Worm (Caenorhabditis elegans): ENCODE data around the gene C39H7.4.

The C39H7.4 gene

DNA sequence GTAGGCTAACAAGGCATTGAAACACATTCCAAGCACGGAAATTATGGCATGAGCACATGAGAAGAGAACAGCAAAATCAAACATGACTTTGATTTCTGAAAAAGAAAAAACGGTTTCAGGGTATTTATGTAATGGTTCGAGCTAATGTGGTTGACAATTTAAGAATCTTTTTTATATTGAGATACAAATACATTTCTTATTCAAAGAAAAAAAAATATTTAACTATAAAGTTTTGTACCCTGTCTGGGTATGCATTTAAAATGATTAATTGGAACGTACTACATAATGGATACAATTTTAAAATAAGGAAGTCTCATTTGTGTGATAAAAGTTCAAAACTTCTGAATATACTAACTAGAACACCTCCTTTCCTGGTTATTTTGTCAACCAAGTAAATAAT, 15.7 kb upstream of the C39H7.4 start, which contains the start of gene srd-12:
TSS of gene srd-12 (minus strand) at position 101 of the 400 bp plus-strand sequence.
- TF ChIP-seq ztf-23 (GFP tag; IDR thresholded peaks at IDR 0.05) (no peak), flt-1 (GFP tag; IDR thresholded peaks at IDR 0.05) (no peak), tab-1 (GFP tag; IDR thresholded peaks at IDR 0.05) (no peak), T22C8.4 (GFP tag; IDR thresholded peaks at IDR 0.05) (no peak)

DNA sequence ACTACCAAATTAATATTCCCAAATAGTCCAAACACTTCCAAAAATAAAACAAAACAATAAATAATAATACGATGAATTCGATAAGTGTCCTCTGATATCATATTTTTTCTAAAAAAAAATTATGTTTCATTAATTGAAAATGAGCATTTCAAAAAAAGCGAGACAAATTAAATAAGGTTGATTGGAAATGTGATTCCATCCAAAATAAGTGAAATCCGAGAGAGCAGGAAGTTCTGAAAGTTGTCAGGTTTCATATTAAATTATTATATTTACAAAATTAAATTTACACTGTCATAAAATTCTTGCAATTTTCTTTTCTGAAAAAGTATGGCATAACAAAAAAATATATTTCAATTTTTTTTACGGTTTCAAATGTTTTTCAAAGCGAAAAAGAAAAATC, 12.6 kb upstream of the C39H7.4 start, which contains the start of gene srsx-14:
TSS of gene srsx-14 (minus strand) at position 101 of the 400 bp plus-strand sequence.
- TF ChIP-seq T22C8.4 (GFP tag; IDR thresholded peaks at IDR 0.05): no peak
- TF ChIP-seq ztf-29 (GFP tag; IDR thresholded peaks at IDR 0.05): no peak
- no peak for TF ChIP-seq med-1 (GFP tag; optimal IDR thresholded peaks at IDR 0.05; ENCODE audit: insufficient read depth)
- no peak for TF ChIP-seq flt-1 (GFP tag; IDR thresholded peaks at IDR 0.05)
- no peak for TF ChIP-seq ref-1 (GFP tag; conservative IDR thresholded peaks at IDR 0.05)
- TF ChIP-seq ztf-23 (GFP tag; IDR thresholded peaks at IDR 0.05): no peak
- no peak for TF ChIP-seq cog-1 (tag; optimal IDR thresholded peaks at IDR 0.05)
- TF ChIP-seq klf-2 (GFP tag; conservative IDR thresholded peaks at IDR 0.05): no peak
- no peak for TF ChIP-seq tab-1 (GFP tag; IDR thresholded peaks at IDR 0.05)

DNA sequence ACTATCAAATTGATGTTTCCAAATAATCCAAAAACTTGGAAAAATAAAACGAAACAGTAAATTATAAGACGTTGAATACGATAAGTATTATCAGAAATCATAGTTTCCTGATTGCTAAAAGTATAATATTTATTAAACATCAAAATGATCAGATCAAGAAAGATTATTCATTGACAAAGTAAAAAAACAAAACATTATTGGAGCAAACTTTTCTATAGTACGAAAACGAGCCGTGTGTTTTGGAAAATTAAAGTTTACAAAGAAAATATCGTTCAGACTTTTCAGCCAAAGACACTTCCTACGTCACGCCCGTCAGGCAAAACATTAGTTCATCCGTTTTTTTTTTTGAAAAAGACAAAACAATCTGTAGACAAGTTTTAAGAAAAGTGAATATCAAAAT, 9.3 kb upstream of the C39H7.4 start, which contains the start of gene srsx-15:
TSS of gene srsx-15 (minus strand) at position 101 of the 400 bp plus-strand sequence.
- no peak for TF ChIP-seq ref-1 (GFP tag; conservative IDR thresholded peaks at IDR 0.05)
- TF ChIP-seq med-1 (GFP tag; optimal IDR thresholded peaks at IDR 0.05; ENCODE audit: insufficient read depth): no peak
- TF ChIP-seq flt-1 (GFP tag; IDR thresholded peaks at IDR 0.05): no peak
- TF ChIP-seq tab-1 (GFP tag; IDR thresholded peaks at IDR 0.05): no peak
- TF ChIP-seq T22C8.4 (GFP tag; IDR thresholded peaks at IDR 0.05): no peak
- no peak for TF ChIP-seq ztf-23 (GFP tag; IDR thresholded peaks at IDR 0.05)
- no peak for TF ChIP-seq ztf-29 (GFP tag; IDR thresholded peaks at IDR 0.05)
- no peak for TF ChIP-seq klf-2 (GFP tag; conservative IDR thresholded peaks at IDR 0.05)
- TF ChIP-seq cog-1 (tag; optimal IDR thresholded peaks at IDR 0.05): no peak

DNA sequence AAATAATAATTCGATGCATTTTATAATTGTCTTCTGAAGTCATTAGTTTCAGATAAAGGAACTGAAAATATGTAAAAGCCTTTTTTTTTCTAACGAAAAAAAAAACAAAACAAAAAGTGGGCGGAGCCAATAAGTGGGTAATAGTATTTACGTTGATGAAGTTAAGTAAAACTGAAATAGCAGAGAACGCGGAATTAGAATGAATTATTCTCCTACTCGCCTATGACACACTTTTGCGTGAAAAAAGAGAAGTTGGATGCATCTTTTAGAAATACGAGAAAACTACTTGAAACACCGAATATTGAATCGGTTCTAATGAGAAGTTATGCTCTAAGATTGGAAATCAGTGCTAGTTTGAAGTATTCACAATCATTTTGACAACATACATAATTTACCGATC, 5.2 kb upstream of the C39H7.4 start, which contains the start of gene srsx-16:
TSS of gene srsx-16 (minus strand) at position 101 of the 400 bp plus-strand sequence.
- TF ChIP-seq ztf-29 (GFP tag; IDR thresholded peaks at IDR 0.05): no peak
- TF ChIP-seq T22C8.4 (GFP tag; IDR thresholded peaks at IDR 0.05): no peak
- no peak for TF ChIP-seq flt-1 (GFP tag; IDR thresholded peaks at IDR 0.05)
- TF ChIP-seq med-1 (GFP tag; optimal IDR thresholded peaks at IDR 0.05; ENCODE audit: insufficient read depth): no peak
- no peak for TF ChIP-seq cog-1 (tag; optimal IDR thresholded peaks at IDR 0.05)
- no peak for TF ChIP-seq klf-2 (GFP tag; conservative IDR thresholded peaks at IDR 0.05)
- no peak for TF ChIP-seq tab-1 (GFP tag; IDR thresholded peaks at IDR 0.05)
- TF ChIP-seq ztf-23 (GFP tag; IDR thresholded peaks at IDR 0.05): no peak
- TF ChIP-seq ref-1 (GFP tag; conservative IDR thresholded peaks at IDR 0.05): no peak

DNA sequence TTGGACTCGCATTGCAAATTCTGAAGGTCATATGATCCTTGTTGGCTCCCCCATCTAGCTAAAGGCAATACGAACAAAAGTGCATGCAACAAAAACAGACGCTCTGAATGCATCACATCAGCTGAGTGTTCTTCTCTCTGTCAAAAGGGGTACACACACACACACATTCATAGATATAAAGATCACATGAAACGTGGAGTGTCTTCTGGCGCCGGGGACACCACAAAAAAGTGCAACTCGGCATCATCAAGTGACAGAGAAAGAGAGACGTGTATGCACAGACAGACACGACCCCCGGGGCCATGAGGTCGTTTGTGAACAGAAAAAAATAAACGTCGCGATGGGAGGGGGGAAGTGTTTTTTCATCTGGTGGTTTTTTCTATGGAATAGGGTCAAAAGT, 7.1 kb downstream of the C39H7.4 start:
- TF ChIP-seq ztf-29 (GFP tag; IDR thresholded peaks at IDR 0.05) (no peak), ztf-23 (GFP tag; IDR thresholded peaks at IDR 0.05) (no peak), med-1 (GFP tag; optimal IDR thresholded peaks at IDR 0.05; ENCODE audit: insufficient read depth) (no peak), tab-1 (GFP tag; IDR thresholded peaks at IDR 0.05) (no peak), ref-1 (GFP tag; conservative IDR thresholded peaks at IDR 0.05) (no peak)

DNA sequence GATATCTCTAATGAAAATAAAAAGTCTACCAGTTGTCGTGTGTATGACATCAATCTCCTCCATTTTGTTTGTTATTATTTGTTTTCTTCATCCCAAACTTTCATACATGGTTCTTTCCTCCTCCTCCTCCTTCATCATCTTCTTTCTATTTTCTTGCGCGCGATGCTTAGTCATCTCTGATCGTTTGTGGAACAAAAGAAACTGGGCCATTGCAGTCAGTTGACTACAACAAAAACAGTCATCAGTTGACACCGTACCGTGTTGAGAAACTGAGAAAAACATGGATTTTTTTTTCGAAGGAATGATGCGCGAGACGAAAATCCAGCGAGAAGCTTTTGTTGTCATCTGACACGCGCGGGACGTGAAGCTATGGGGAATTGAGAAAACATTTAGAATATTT, 9.2 kb downstream of the C39H7.4 start:
- TF ChIP-seq med-1 (GFP tag; optimal IDR thresholded peaks at IDR 0.05; ENCODE audit: insufficient read depth) (no peak), T22C8.4 (GFP tag; IDR thresholded peaks at IDR 0.05) (no peak), klf-2 (GFP tag; conservative IDR thresholded peaks at IDR 0.05) (no peak), ref-1 (GFP tag; conservative IDR thresholded peaks at IDR 0.05) (no peak), ztf-23 (GFP tag; IDR thresholded peaks at IDR 0.05) (no peak), flt-1 (GFP tag; IDR thresholded peaks at IDR 0.05) (no peak), ztf-29 (GFP tag; IDR thresholded peaks at IDR 0.05) (no peak), tab-1 (GFP tag; IDR thresholded peaks at IDR 0.05) (no peak), cog-1 (tag; optimal IDR thresholded peaks at IDR 0.05) (no peak)

DNA sequence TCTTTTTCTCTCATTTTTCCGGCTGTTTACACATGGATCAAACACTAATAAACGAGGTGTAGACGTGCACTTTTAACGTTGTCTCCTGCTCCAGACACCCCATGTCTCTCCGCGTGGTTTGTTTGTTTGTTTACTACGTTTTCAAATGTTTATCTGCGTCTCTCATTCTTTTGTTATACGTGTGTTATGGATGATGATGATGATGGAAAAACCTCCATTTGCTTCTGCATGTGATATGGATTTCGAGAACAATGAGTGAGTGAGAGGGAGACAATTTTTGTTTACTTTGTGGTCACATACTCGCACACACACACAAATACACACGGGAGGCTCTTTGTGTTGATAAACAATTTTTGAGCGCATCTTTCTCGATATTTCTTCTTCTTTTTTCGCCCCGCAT, 9.9 kb downstream of the C39H7.4 start:
- TF ChIP-seq ztf-29 (GFP tag; IDR thresholded peaks at IDR 0.05): no peak
- TF ChIP-seq cog-1 (tag; optimal IDR thresholded peaks at IDR 0.05): peak; percentile 47

DNA sequence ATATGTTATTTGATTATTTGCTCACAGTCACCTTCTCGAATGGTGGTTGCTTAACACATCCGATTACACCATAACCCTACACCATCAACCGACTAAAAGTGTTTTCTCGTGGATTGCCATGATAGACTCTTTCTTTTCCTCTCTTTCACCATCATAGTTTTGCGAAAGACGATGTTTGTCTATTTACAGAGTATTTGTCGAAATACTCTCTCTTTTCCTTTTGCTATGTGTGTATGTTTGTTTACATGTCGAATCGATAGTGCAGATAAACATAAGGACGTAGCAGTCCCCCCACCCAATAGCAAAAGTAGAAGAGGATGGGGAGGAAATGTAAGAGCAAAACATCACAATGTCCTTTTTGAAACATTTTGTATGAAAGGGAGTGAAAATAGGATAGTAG, 11.1 kb downstream of the C39H7.4 start:
- TF ChIP-seq med-1 (GFP tag; optimal IDR thresholded peaks at IDR 0.05; ENCODE audit: insufficient read depth): no peak
- no peak for TF ChIP-seq cog-1 (tag; optimal IDR thresholded peaks at IDR 0.05)
- TF ChIP-seq flt-1 (GFP tag; IDR thresholded peaks at IDR 0.05): no peak

DNA sequence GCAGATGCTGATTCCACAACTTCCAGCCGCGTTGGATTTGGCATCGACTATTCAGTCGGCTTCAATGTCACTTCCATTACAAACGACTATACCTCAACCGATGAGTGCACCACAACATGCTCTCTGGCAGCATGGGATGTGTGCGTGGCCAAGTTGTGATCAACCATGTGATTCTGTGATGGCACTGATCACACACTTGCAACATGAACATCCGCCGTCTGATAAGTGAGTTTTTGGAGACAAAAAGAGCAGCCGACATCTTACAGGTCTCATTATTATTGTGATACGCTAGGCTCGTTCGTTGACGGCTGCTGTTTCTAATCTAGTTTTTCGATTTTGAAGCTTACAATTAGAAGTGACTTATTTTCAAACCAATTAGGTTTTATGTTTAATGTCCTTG, 12.0 kb downstream of the C39H7.4 start:
- no peak for TF ChIP-seq klf-2 (GFP tag; conservative IDR thresholded peaks at IDR 0.05)
- TF ChIP-seq tab-1 (GFP tag; IDR thresholded peaks at IDR 0.05): no peak
- no peak for TF ChIP-seq ref-1 (GFP tag; conservative IDR thresholded peaks at IDR 0.05)
- TF ChIP-seq flt-1 (GFP tag; IDR thresholded peaks at IDR 0.05): no peak
- TF ChIP-seq ztf-29 (GFP tag; IDR thresholded peaks at IDR 0.05): no peak
- no peak for TF ChIP-seq cog-1 (tag; optimal IDR thresholded peaks at IDR 0.05)
- no peak for TF ChIP-seq ztf-23 (GFP tag; IDR thresholded peaks at IDR 0.05)
- no peak for TF ChIP-seq med-1 (GFP tag; optimal IDR thresholded peaks at IDR 0.05; ENCODE audit: insufficient read depth)
- TF ChIP-seq T22C8.4 (GFP tag; IDR thresholded peaks at IDR 0.05): no peak

DNA sequence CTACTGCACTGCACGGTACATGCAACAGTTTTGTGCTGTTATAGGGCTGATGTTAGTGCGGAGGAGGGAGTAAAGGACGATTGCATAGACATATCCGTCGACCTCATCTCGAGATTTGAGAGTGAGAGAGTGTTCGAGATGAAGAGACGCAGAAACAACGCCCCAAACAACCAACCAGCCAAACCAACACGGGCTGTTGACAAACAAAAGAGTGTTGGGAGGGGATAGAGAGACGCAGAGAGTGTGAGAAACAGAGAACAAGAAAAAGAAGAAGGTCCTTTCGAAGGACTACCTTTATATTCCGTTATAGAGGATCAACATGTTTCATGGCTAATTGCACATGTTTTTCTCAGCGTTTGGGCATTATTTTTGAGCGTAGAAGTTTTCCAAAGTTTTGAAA, 14.1 kb downstream of the C39H7.4 start:
- TF ChIP-seq klf-2 (GFP tag; conservative IDR thresholded peaks at IDR 0.05) (no peak), flt-1 (GFP tag; IDR thresholded peaks at IDR 0.05) (peak; percentile 60; the same call in 1 of the 2 replicates), ztf-23 (GFP tag; IDR thresholded peaks at IDR 0.05) (peak; percentile 54; the same call in 1 of the 2 replicates), cog-1 (tag; optimal IDR thresholded peaks at IDR 0.05) (peak; percentile 87), ztf-29 (GFP tag; IDR thresholded peaks at IDR 0.05) (no peak)

All from whole organism, midembryonic.